Fruit fly (Drosophila melanogaster) whole organism, embryonic: ENCODE results near the gene CG5618.

ENCODE experiments used
- Blimp-1 ChIP-seq: fragments of 200-800 bp; sonication (Bioruptor generic); optimal IDR thresholded peaks from 3 replicates; lab custom pipeline; 2018; ENCODE audit warnings: missing biosample characterization, missing genetic modification characterization, mild to moderate bottlenecking, moderate library complexity, missing genetic modification reagents
- CG10274 ChIP-seq: fragments of 200-800 bp; sonication (Bioruptor generic); optimal IDR thresholded peaks from 3 replicates; lab custom pipeline; 2017; ENCODE audit warnings: missing biosample characterization, mild to moderate bottlenecking, missing genetic modification characterization
- CG11398 ChIP-seq: fragments of 200-800 bp; sonication (Bioruptor generic); optimal IDR thresholded peaks from 2 replicates; lab custom pipeline; 2016; ENCODE audit warnings: missing biosample characterization, missing genetic modification characterization
- CG11560 ChIP-seq: fragments of 200-800 bp; sonication (Bioruptor generic); IDR thresholded peaks from 3 replicates; pipeline ENCODE4 v1.3.6; 2022; ENCODE audit warnings: missing biosample characterization, missing genetic modification characterization
- CG11723 ChIP-seq: fragments of 200-800 bp; sonication (Bioruptor generic); optimal IDR thresholded peaks from 2 replicates; lab custom pipeline; 2017; ENCODE audit warnings: missing biosample characterization, mild to moderate bottlenecking, missing genetic modification characterization
- CG13296 ChIP-seq: fragments of 200-800 bp; sonication (Bioruptor generic); optimal IDR thresholded peaks from 3 replicates; lab custom pipeline; 2018; ENCODE audit warnings: missing biosample characterization, mild to moderate bottlenecking, missing genetic modification characterization
- CG14014 ChIP-seq: fragments of 200-800 bp; sonication (Bioruptor generic); IDR thresholded peaks from 2 replicates; pipeline ENCODE4 v1.3.6; 2022; ENCODE audit warnings: missing biosample characterization, missing genetic modification characterization
- CG15479 ChIP-seq: fragments of 200-800 bp; sonication (Bioruptor generic); optimal IDR thresholded peaks from 3 replicates; lab custom pipeline; 2019; ENCODE audit warnings: missing biosample characterization, mild to moderate bottlenecking, missing genetic modification characterization, moderate library complexity
- CG1602 ChIP-seq: fragments of 200-800 bp; sonication (Bioruptor generic); optimal IDR thresholded peaks from 3 replicates; lab custom pipeline; 2016; ENCODE audit warnings: missing biosample characterization, missing genetic modification characterization
- CG1792 ChIP-seq: fragments of 200-800 bp; sonication (Bioruptor generic); optimal IDR thresholded peaks from 2 replicates; lab custom pipeline; 2016; ENCODE audit warnings: missing biosample characterization, missing genetic modification characterization
- CG2199 ChIP-seq: fragments of 200-800 bp; sonication (Bioruptor generic); IDR thresholded peaks from 3 replicates; pipeline ENCODE4 v1.3.6; 2022; ENCODE audit warnings: missing biosample characterization, missing genetic modification characterization
- CG3281 ChIP-seq: fragments of 200-800 bp; sonication (Bioruptor generic); optimal IDR thresholded peaks from 3 replicates; lab custom pipeline; 2017; ENCODE audit warnings: missing biosample characterization, mild to moderate bottlenecking, missing genetic modification characterization
- CG33213 ChIP-seq: fragments of 200-800 bp; sonication (Bioruptor generic); optimal IDR thresholded peaks from 3 replicates; lab custom pipeline; 2016; ENCODE audit warnings: missing biosample characterization, missing genetic modification characterization
- CG33557 ChIP-seq: fragments of 200-800 bp; sonication (Bioruptor generic); optimal IDR thresholded peaks from 2 replicates; lab custom pipeline; 2019; ENCODE audit warnings: missing biosample characterization, mild to moderate bottlenecking, missing genetic modification characterization, moderate library complexity
- CG34422 ChIP-seq: fragments of 200-800 bp; sonication (Bioruptor generic); IDR thresholded peaks from 3 replicates; pipeline ENCODE4 v1.3.6; 2022; ENCODE audit warnings: missing biosample characterization, missing genetic modification characterization
- CG4328 ChIP-seq: fragments of 200-800 bp; sonication (Bioruptor generic); optimal IDR thresholded peaks from 3 replicates; lab custom pipeline; 2017; ENCODE audit warnings: missing biosample characterization, missing genetic modification reagents, missing genetic modification characterization
- CG43689 ChIP-seq: fragments of 200-800 bp; sonication (Bioruptor generic); IDR thresholded peaks from 2 replicates; pipeline ENCODE4 v1.3.6; 2022; ENCODE audit warnings: missing biosample characterization, missing genetic modification characterization
- CG4404 ChIP-seq: fragments of 200-800 bp; sonication (Bioruptor generic); IDR thresholded peaks from 2 replicates; pipeline ENCODE4 v1.3.6; 2022; ENCODE audit warnings: missing biosample characterization, missing genetic modification characterization
- CG6175 ChIP-seq: fragments of 200-800 bp; sonication (Bioruptor generic); IDR thresholded peaks from 3 replicates; pipeline ENCODE4 v1.3.6; 2022; ENCODE audit warnings: missing biosample characterization, missing genetic modification characterization
- CG7372 ChIP-seq: fragments of 200-800 bp; sonication (Bioruptor generic); IDR thresholded peaks from 2 replicates; pipeline ENCODE4 v1.3.6; 2022; ENCODE audit warnings: missing biosample characterization, missing genetic modification characterization
- CG7786 ChIP-seq: fragments of 200-800 bp; sonication (Bioruptor generic); optimal IDR thresholded peaks from 2 replicates; lab custom pipeline; 2016; ENCODE audit warnings: missing biosample characterization, missing genetic modification characterization
- CG7987 ChIP-seq: fragments of 200-800 bp; sonication (Bioruptor generic); optimal IDR thresholded peaks from 2 replicates; lab custom pipeline; 2018; ENCODE audit warnings: missing biosample characterization, mild to moderate bottlenecking, missing genetic modification characterization, moderate library complexity
- Dad ChIP-seq: fragments of 200-800 bp; sonication (Bioruptor generic); optimal IDR thresholded peaks from 3 replicates; lab custom pipeline; 2016; ENCODE audit warnings: missing biosample characterization, missing genetic modification characterization
- Dek ChIP-seq: fragments of 200-800 bp; sonication (Bioruptor generic); optimal IDR thresholded peaks from 3 replicates; lab custom pipeline; 2019; ENCODE audit warnings: missing biosample characterization, mild to moderate bottlenecking, missing genetic modification characterization, moderate library complexity
- ERR ChIP-seq: fragments of 200-800 bp; sonication (Bioruptor generic); optimal IDR thresholded peaks from 2 replicates; lab custom pipeline; 2016; ENCODE audit warnings: missing biosample characterization, missing genetic modification characterization
- HLH3B ChIP-seq: fragments of 200-800 bp; sonication (Bioruptor generic); IDR thresholded peaks from 2 replicates; pipeline ENCODE4 v1.3.6; 2022; ENCODE audit warnings: missing biosample characterization, missing genetic modification characterization
- HLHmδ ChIP-seq: fragments of 200-800 bp; sonication (Bioruptor generic); optimal IDR thresholded peaks from 2 replicates; lab custom pipeline; 2018; ENCODE audit warnings: missing biosample characterization, mild to moderate bottlenecking, missing genetic modification characterization, moderate library complexity
- Kr ChIP-seq: fragments of 200-800 bp; sonication (Bioruptor generic); optimal IDR thresholded peaks from 2 replicates; lab custom pipeline; 2017; ENCODE audit warnings: missing biosample characterization, mild to moderate bottlenecking, missing genetic modification characterization
- Med ChIP-seq: fragments of 200-800 bp; sonication (Bioruptor generic); peaks from one replicate; lab custom pipeline; 2016; ENCODE audit warnings: missing biosample characterization, missing genetic modification characterization, mild to moderate bottlenecking, inconsistent platforms, moderate library complexity
- Neu2 ChIP-seq: fragments of 200-800 bp; sonication (Bioruptor generic); optimal IDR thresholded peaks from 3 replicates; lab custom pipeline; 2016; ENCODE audit warnings: missing biosample characterization, missing genetic modification characterization, borderline replicate concordance
- Nf-YB ChIP-seq: fragments of 200-800 bp; sonication (Bioruptor generic); optimal IDR thresholded peaks from 3 replicates; lab custom pipeline; 2019; ENCODE audit warnings: missing biosample characterization, mild to moderate bottlenecking, missing genetic modification characterization, moderate library complexity
- Oli ChIP-seq: fragments of 200-800 bp; sonication (Bioruptor generic); optimal IDR thresholded peaks from 2 replicates; lab custom pipeline; 2018; ENCODE audit warnings: missing biosample characterization, mild to moderate bottlenecking, missing genetic modification characterization, moderate library complexity
- Ptx1 ChIP-seq: fragments of 200-800 bp; sonication (Bioruptor generic); IDR thresholded peaks from 2 replicates; pipeline ENCODE4 v1.3.6; 2022; ENCODE audit warnings: missing biosample characterization, missing genetic modification characterization
- br ChIP-seq: fragments of >200 bp; optimal IDR thresholded peaks from 2 replicates; lab custom pipeline; 2017
- btn ChIP-seq: fragments of 200-800 bp; sonication (Bioruptor generic); optimal IDR thresholded peaks from 2 replicates; lab custom pipeline; 2016; ENCODE audit warnings: missing biosample characterization, missing genetic modification characterization
- ci ChIP-seq: fragments of 200-800 bp; sonication (Bioruptor generic); IDR thresholded peaks from 3 replicates; pipeline ENCODE4 v1.3.6; 2022; ENCODE audit warnings: missing biosample characterization, missing genetic modification characterization
- dan ChIP-seq: fragments of 200-800 bp; sonication (Bioruptor generic); IDR thresholded peaks from 2 replicates; pipeline ENCODE4 v1.3.6; 2022; ENCODE audit warnings: missing biosample characterization, missing genetic modification characterization
- dmrt99B ChIP-seq: fragments of 200-800 bp; sonication (Bioruptor generic); optimal IDR thresholded peaks from 2 replicates; lab custom pipeline; 2018; ENCODE audit warnings: missing biosample characterization, mild to moderate bottlenecking, missing genetic modification characterization, moderate library complexity
- ems ChIP-seq: fragments of 200-800 bp; sonication (Bioruptor generic); optimal IDR thresholded peaks from 3 replicates; lab custom pipeline; 2016; ENCODE audit warnings: missing biosample characterization, missing genetic modification characterization
- fd64A ChIP-seq: fragments of 200-800 bp; sonication (Bioruptor generic); optimal IDR thresholded peaks from 3 replicates; lab custom pipeline; 2018; ENCODE audit warnings: missing biosample characterization, mild to moderate bottlenecking, missing genetic modification characterization
- fd96Cb ChIP-seq: fragments of 200-800 bp; sonication (Bioruptor generic); optimal IDR thresholded peaks from 2 replicates; lab custom pipeline; 2018; ENCODE audit warnings: missing biosample characterization, mild to moderate bottlenecking, missing genetic modification characterization, moderate library complexity
- insv ChIP-seq, 2 experiments: fragments of 200-800 bp; sonication (Bioruptor generic); optimal IDR thresholded peaks; 3 replicates each; lab custom pipeline; 2016 to 2018; ENCODE audit warnings: missing biosample characterization in 2 of 2, missing genetic modification characterization in 2 of 2
- ken ChIP-seq: fragments of 200-800 bp; sonication (Bioruptor generic); IDR thresholded peaks from 3 replicates; pipeline ENCODE4 v1.3.6; 2022; ENCODE audit warnings: missing biosample characterization, missing genetic modification characterization
- klu ChIP-seq: fragments of 200-800 bp; sonication (Bioruptor generic); IDR thresholded peaks from 2 replicates; pipeline ENCODE4 v1.3.6; 2022; ENCODE audit warnings: missing biosample characterization, missing genetic modification characterization
- nau ChIP-seq: fragments of 200-800 bp; sonication (Bioruptor generic); optimal IDR thresholded peaks from 3 replicates; lab custom pipeline; 2017; ENCODE audit warnings: missing biosample characterization, mild to moderate bottlenecking, missing genetic modification characterization, missing genetic modification reagents
- phol ChIP-seq: fragments of 200-800 bp; sonication (Bioruptor generic); optimal IDR thresholded peaks from 3 replicates; lab custom pipeline; 2018; ENCODE audit warnings: missing biosample characterization, mild to moderate bottlenecking, missing genetic modification characterization, moderate library complexity
- rib ChIP-seq: fragments of 200-800 bp; sonication (Bioruptor generic); IDR thresholded peaks from 2 replicates; pipeline ENCODE4 v1.3.6; 2022; ENCODE audit warnings: missing biosample characterization, missing genetic modification characterization
- sens-2 ChIP-seq: fragments of 200-800 bp; sonication (Bioruptor generic); IDR thresholded peaks from 2 replicates; pipeline ENCODE4 v1.3.6; 2022; ENCODE audit warnings: missing biosample characterization, missing genetic modification characterization
- sim ChIP-seq: fragments of 200-800 bp; sonication (Bioruptor generic); IDR thresholded peaks from 2 replicates; pipeline ENCODE4 v1.3.6; 2022; ENCODE audit warnings: missing biosample characterization, missing genetic modification characterization
- trh ChIP-seq: fragments of 200-800 bp; sonication (Bioruptor generic); optimal IDR thresholded peaks from 2 replicates; lab custom pipeline; 2016; ENCODE audit warnings: missing biosample characterization, missing genetic modification characterization

The CG5618 gene

DNA sequence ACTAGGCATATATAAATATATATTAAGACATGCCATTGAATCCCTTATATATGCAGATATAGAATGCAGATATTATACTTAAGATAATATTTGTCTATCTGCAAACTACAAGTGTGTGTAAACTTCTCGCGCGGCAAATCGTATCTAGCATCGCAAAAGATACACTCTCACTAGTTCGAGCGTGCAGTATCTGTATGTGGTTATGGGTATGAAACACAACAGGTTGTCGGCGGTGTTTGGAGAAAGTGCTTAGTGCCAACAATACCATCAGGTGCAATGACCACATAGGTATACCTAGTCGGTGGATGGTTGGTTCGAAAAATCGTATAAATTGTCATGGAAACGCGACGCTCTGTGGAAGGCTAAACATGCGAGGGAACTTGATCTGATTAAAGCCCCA lies 51.3 kb downstream of the CG5618 start:
- TF ChIP-seq CG7372 (no peak), dan (GFP tag; lab: Robert Waterston, UW) (no peak), CG7987 (GFP tag; lab: Kevin White, UChicago) (no peak), CG33213 (no peak), CG2199 (GFP tag; lab: Robert Waterston, UW) (peak; percentile 69; the same call in 1 of the 3 replicates), Neu2 (GFP tag; lab: Kevin White, UChicago) (no peak), rib (no peak), sim (GFP tag; lab: Robert Waterston, UW) (no peak), Med (GFP tag; lab: Kevin White, UChicago) (peak; percentile 20), klu (no peak), btn (GFP tag; lab: Kevin White, UChicago) (no peak), trh (GFP tag; lab: Kevin White, UChicago) (no peak), ken (GFP tag; lab: Robert Waterston, UW) (0 out of 3 replicates have a peak, but pooled peaks have one; percentile 22), CG10274 (no peak), br (lab: Kevin White, UChicago) (no peak), CG34422 (no peak), CG15479 (GFP tag; lab: Kevin White, UChicago) (peak; percentile 21), CG33557 (GFP tag; lab: Kevin White, UChicago) (no peak), HLHmδ (GFP tag; lab: Kevin White, UChicago) (peak; percentile 5), CG4404 (no peak), CG4328 (GFP tag; lab: Kevin White, UChicago) (no peak), Ptx1 (no peak), CG43689 (GFP tag; lab: Robert Waterston, UW) (no peak), HLH3B (GFP tag; lab: Robert Waterston, UW) (no peak), Blimp-1 (GFP tag; lab: Kevin White, UChicago) (peak; percentile 93), fd64A (GFP tag; lab: Kevin White, UChicago) (no peak), fd96Cb (tag; lab: Kevin White, UChicago) (no peak), CG14014 (GFP tag; lab: Robert Waterston, UW) (no peak), CG1792 (GFP tag; lab: Kevin White, UChicago) (no peak), CG11560 (no peak), CG6175 (GFP tag; lab: Robert Waterston, UW) (no peak), sens-2 (no peak), insv (GFP tag; optimal IDR thresholded peaks at IDR 0.05; lab: Kevin White, UChicago) (no peak), Dek (tag; lab: Kevin White, UChicago) (no peak), CG13296 (GFP tag; lab: Kevin White, UChicago) (no peak), CG1602 (GFP tag; lab: Kevin White, UChicago) (no peak), CG11723 (GFP tag; lab: Kevin White, UChicago) (no peak), CG3281 (GFP tag; lab: Kevin White, UChicago) (no peak), Dad (no peak), CG7786 (GFP tag; lab: Kevin White, UChicago) (no peak), ci (peak; percentile 9; the same call in 1 of the 3 replicates), Nf-YB (no peak), Oli (tag; lab: Kevin White, UChicago) (no peak), ERR (GFP tag; lab: Kevin White, UChicago) (no peak), nau (no peak), Kr (GFP tag; lab: Kevin White, UChicago) (no peak), CG11398 (no peak), ems (GFP tag; lab: Kevin White, UChicago) (no peak), dmrt99B (no peak), phol (tag; lab: Kevin White, UChicago) (no peak)
